Worm (Caenorhabditis elegans) whole organism, early embryonic: Measurements from ENCODE around the gene M151.1.

Source experiments
- F13C5.2 ChIP-seq: sonication (generic microtip); optimal IDR thresholded peaks from 2 replicates; lab custom pipeline; 2017; ENCODE audit warnings: mild to moderate bottlenecking, missing genetic modification characterization, inconsistent platforms, missing compliant biosample characterization
- ama-1 ChIP-seq: fragments of 150-350 bp; optimal IDR thresholded peaks from 2 replicates; lab custom pipeline; 2014
- ceh-13 ChIP-seq: fragments of 200-800 bp; sonication (Bioruptor generic); optimal IDR thresholded peaks from 2 replicates; lab custom pipeline; 2018; ENCODE audit warnings: mild to moderate bottlenecking, missing genetic modification characterization, missing compliant biosample characterization
- hnd-1 ChIP-seq: sonication (generic microtip); optimal IDR thresholded peaks from 2 replicates; lab custom pipeline; 2016; ENCODE audit warnings: missing genetic modification characterization, missing compliant biosample characterization
- scrt-1 ChIP-seq: fragments of 200-800 bp; sonication (Bioruptor generic); IDR thresholded peaks from 2 replicates; pipeline ENCODE4 v1.3.6; 2022; ENCODE audit warnings: missing genetic modification characterization, missing compliant biosample characterization
- tbx-11 ChIP-seq: fragments of 200-800 bp; sonication (Bioruptor generic); IDR thresholded peaks from 2 replicates; pipeline ENCODE4 v1.3.6; 2022; ENCODE audit warnings: missing genetic modification characterization, missing compliant biosample characterization
- tbx-37 ChIP-seq: fragments of 200-800 bp; sonication (Bioruptor generic); conservative IDR thresholded peaks from 2 replicates; pipeline ENCODE4 v1.3.6; 2022; ENCODE audit warnings: missing genetic modification reagents, missing genetic modification characterization, missing compliant biosample characterization
- tra-4 ChIP-seq: sonication (generic microtip); optimal IDR thresholded peaks from 2 replicates; lab custom pipeline; 2017; ENCODE audit warnings: missing genetic modification characterization, missing compliant biosample characterization

ce11 chrII:3626872-3627271, 14.4 kb upstream of the M151.1 start, which contains the start of gene M151.3:
- no peak for TF ChIP-seq tra-4 (tag; lab: Kevin White, UChicago)
- no peak for TF ChIP-seq ama-1 (lab: Kevin White, UChicago)
- TF ChIP-seq F13C5.2 (tag; lab: Kevin White, UChicago): no peak
- no peak for TF ChIP-seq tbx-37 (GFP tag; lab: Robert Waterston, UW)
- no peak for TF ChIP-seq tbx-11 (GFP tag; lab: Robert Waterston, UW)
- no peak for TF ChIP-seq hnd-1 (tag; lab: Kevin White, UChicago)
- no peak for TF ChIP-seq scrt-1 (GFP tag; lab: Robert Waterston, UW)
- TF ChIP-seq ceh-13 (GFP tag; lab: Kevin White, UChicago): no peak
